Worm (Caenorhabditis elegans): ENCODE measurements around the gene fbxa-214.
A peak's percentile ranks its signal among the peaks of the same experiment; 100 is the strongest.

fbxa-214 gene

ce11 chrV:6095829-6096228 lies 26.0 kb upstream of the fbxa-214 start, which contains the start of gene Y38A10A.7 (continued):
- no peak for TF ChIP-seq sdz-12 (GFP tag; optimal IDR thresholded peaks at IDR 0.05)
- no peak for TF ChIP-seq ama-1 (optimal IDR thresholded peaks at IDR 0.05)
- TF ChIP-seq rbr-2 (tag; optimal IDR thresholded peaks at IDR 0.05): no peak
- no peak for TF ChIP-seq R02D3.7 (tag; optimal IDR thresholded peaks at IDR 0.05)
- no peak for TF ChIP-seq mdt-29 (GFP tag; IDR thresholded peaks at IDR 0.05)
- no peak for TF ChIP-seq ceh-28 (tag; optimal IDR thresholded peaks at IDR 0.05)
- TF ChIP-seq lin-13 (GFP tag; optimal IDR thresholded peaks at IDR 0.05): no peak
- no peak for TF ChIP-seq hlh-30 (tag; optimal IDR thresholded peaks at IDR 0.05; ENCODE audit: insufficient read depth)
- TF ChIP-seq nhr-28 (tag; optimal IDR thresholded peaks at IDR 0.05): peak; percentile 4
- no peak for TF ChIP-seq dmd-8 (GFP tag; IDR thresholded peaks at IDR 0.05)
- TF ChIP-seq duxl-1 (tag; optimal IDR thresholded peaks at IDR 0.05; ENCODE audit: poor library complexity): no peak
- TF ChIP-seq nhr-77 (tag; optimal IDR thresholded peaks at IDR 0.05): no peak
- TF ChIP-seq T20F7.1 (GFP tag; optimal IDR thresholded peaks at IDR 0.05): peak; percentile 51
- TF ChIP-seq fos-1 (tag; optimal IDR thresholded peaks at IDR 0.05): no peak
- TF ChIP-seq daf-8 (GFP tag; IDR thresholded peaks at IDR 0.05): no peak
- TF ChIP-seq Y5F2A.4 (GFP tag; optimal IDR thresholded peaks at IDR 0.05): no peak
- peak; percentile 17 for TF ChIP-seq aha-1 (tag)
- no peak for TF ChIP-seq nhr-76 (tag; optimal IDR thresholded peaks at IDR 0.05)
- TF ChIP-seq hif-1 (tag; optimal IDR thresholded peaks at IDR 0.05): no peak
- TF ChIP-seq dpl-1 (GFP tag; optimal IDR thresholded peaks at IDR 0.05): peak; percentile 56
- TF ChIP-seq saeg-2 (GFP tag; IDR thresholded peaks at IDR 0.05): no peak
- no peak for TF ChIP-seq unc-39 (tag; optimal IDR thresholded peaks at IDR 0.05)
- no peak for TF ChIP-seq F49E8.2 (tag; optimal IDR thresholded peaks at IDR 0.05; ENCODE audit: borderline replicate concordance)
- TF ChIP-seq mxl-3 (GFP tag; optimal IDR thresholded peaks at IDR 0.05): no peak
- TF ChIP-seq daf-19 (GFP tag; conservative IDR thresholded peaks at IDR 0.05): no peak
- TF ChIP-seq mes-2 (tag; optimal IDR thresholded peaks at IDR 0.05; ENCODE audit: poor library complexity, severe bottlenecking): peak; percentile 32
- no peak for TF ChIP-seq nhr-237 (tag; optimal IDR thresholded peaks at IDR 0.05)

ce11 chrV:6091592-6091991 lies 21.7 kb upstream of the fbxa-214 start:
- peak; percentile 71 for TF ChIP-seq set-16 (GFP tag; IDR thresholded peaks at IDR 0.05)

- TF ChIP-seq set-16 (GFP tag; IDR thresholded peaks at IDR 0.05) (peak; percentile 88; the same call in 1 of the 2 replicates), tra-1 (GFP tag; IDR thresholded peaks at IDR 0.05) (0 out of 2 replicates have a peak, but pooled peaks have one; percentile 5)
Measured at ce11 chrV:6071551-6071950, 1.7 kb upstream of the fbxa-214 start.

ce11 chrV:6067112-6067511 lies 2.8 kb downstream of the fbxa-214 start, which contains the start of gene srh-10:
Gene srh-10 (minus strand): TSS chrV:6067140.
- TF ChIP-seq unc-130 (GFP tag; optimal IDR thresholded peaks at IDR 0.05) (no peak), nhr-28 (tag; optimal IDR thresholded peaks at IDR 0.05) (no peak), nhr-76 (tag; optimal IDR thresholded peaks at IDR 0.05) (no peak), Y5F2A.4 (GFP tag; optimal IDR thresholded peaks at IDR 0.05) (no peak), unc-62 (GFP tag; optimal IDR thresholded peaks at IDR 0.05 in 1 of 2) (no peak), unc-62 (tag; optimal IDR thresholded peaks at IDR 0.05) (no peak), R02D3.7 (tag; optimal IDR thresholded peaks at IDR 0.05) (no peak), set-16 (GFP tag; IDR thresholded peaks at IDR 0.05) (no peak), zfp-3 (GFP tag; conservative IDR thresholded peaks at IDR 0.05) (no peak), F49E8.2 (tag; optimal IDR thresholded peaks at IDR 0.05; ENCODE audit: borderline replicate concordance) (no peak), zag-1 (tag; optimal IDR thresholded peaks at IDR 0.05) (no peak), mep-1 (tag; optimal IDR thresholded peaks at IDR 0.05) (no peak), dmd-6 (GFP tag; IDR thresholded peaks at IDR 0.05) (no peak), arid-1 (GFP tag; conservative IDR thresholded peaks at IDR 0.05) (no peak), aly-2 (tag; optimal IDR thresholded peaks at IDR 0.05) (no peak)

All from whole organism, L4 larva.